Fruit fly (Drosophila melanogaster) whole organism, prepupa: Measurements from ENCODE around the gene CG32219.

Experiments
- Blimp-1 ChIP-seq: fragments of 200-800 bp; sonication (Bioruptor generic); optimal IDR thresholded peaks from 3 replicates; lab custom pipeline; 2017; ENCODE audit warnings: missing biosample characterization, missing genetic modification characterization, mild to moderate bottlenecking, moderate library complexity, missing genetic modification reagents
- CG11294 ChIP-seq: fragments of 200-800 bp; sonication (Bioruptor generic); IDR thresholded peaks from 2 replicates; pipeline ENCODE4 v1.3.6; 2022; ENCODE audit warnings: missing biosample characterization, missing genetic modification characterization
- CG11902 ChIP-seq: fragments of 200-800 bp; sonication (Bioruptor generic); optimal IDR thresholded peaks from 3 replicates; lab custom pipeline; 2016; ENCODE audit warnings: missing biosample characterization, missing genetic modification characterization
- CG15336 ChIP-seq: fragments of 200-800 bp; sonication (Bioruptor generic); IDR thresholded peaks from 2 replicates; pipeline ENCODE4 v1.3.6; 2022; ENCODE audit warnings: missing biosample characterization, missing genetic modification characterization
- CG1621 ChIP-seq: fragments of 200-800 bp; sonication (Bioruptor generic); optimal IDR thresholded peaks from 3 replicates; lab custom pipeline; 2018; ENCODE audit warnings: missing biosample characterization, mild to moderate bottlenecking, missing genetic modification characterization
- CG3032 ChIP-seq: fragments of 200-800 bp; optimal IDR thresholded peaks from 2 replicates; lab custom pipeline; 2019; ENCODE audit warnings: missing biosample characterization, mild to moderate bottlenecking, missing genetic modification characterization, moderate library complexity
- CG31627 ChIP-seq: fragments of 200-800 bp; sonication (Bioruptor generic); optimal IDR thresholded peaks from 3 replicates; lab custom pipeline; 2016; ENCODE audit warnings: missing biosample characterization, missing genetic modification characterization
- CG32006 ChIP-seq: fragments of 200-800 bp; sonication (Bioruptor generic); optimal IDR thresholded peaks from 3 replicates; lab custom pipeline; 2017; ENCODE audit warnings: missing biosample characterization, mild to moderate bottlenecking, missing genetic modification characterization
- CG34406 ChIP-seq: fragments of 200-800 bp; sonication (Bioruptor generic); optimal IDR thresholded peaks from 3 replicates; lab custom pipeline; 2016; ENCODE audit warnings: missing biosample characterization, missing genetic modification characterization
- CG3919 ChIP-seq: fragments of 200-800 bp; sonication (Bioruptor generic); optimal IDR thresholded peaks from 3 replicates; lab custom pipeline; 2016; ENCODE audit warnings: missing biosample characterization, missing genetic modification characterization
- CG4318 ChIP-seq: fragments of 200-800 bp; sonication (Bioruptor generic); optimal IDR thresholded peaks from 3 replicates; lab custom pipeline; 2017; ENCODE audit warnings: missing biosample characterization, mild to moderate bottlenecking, missing genetic modification characterization
- CG6163 ChIP-seq: fragments of 200-800 bp; sonication (Bioruptor generic); IDR thresholded peaks from 3 replicates; pipeline ENCODE4 v1.3.6; 2022; ENCODE audit warnings: missing biosample characterization, missing genetic modification characterization
- CG6276 ChIP-seq: fragments of 200-800 bp; sonication (Bioruptor generic); optimal IDR thresholded peaks from 2 replicates; lab custom pipeline; 2017; ENCODE audit warnings: missing biosample characterization, mild to moderate bottlenecking, missing genetic modification characterization
- CG6792 ChIP-seq: fragments of 200-800 bp; sonication (Bioruptor generic); optimal IDR thresholded peaks from 3 replicates; lab custom pipeline; 2016; ENCODE audit warnings: missing biosample characterization, missing genetic modification characterization
- CG6808 ChIP-seq: fragments of 200-800 bp; sonication (Bioruptor generic); optimal IDR thresholded peaks from 3 replicates; lab custom pipeline; 2017; ENCODE audit warnings: missing biosample characterization, missing genetic modification characterization, mild to moderate bottlenecking, moderate library complexity, missing genetic modification reagents
- CG6854 ChIP-seq: fragments of 200-800 bp; sonication (Bioruptor generic); optimal IDR thresholded peaks from 2 replicates; lab custom pipeline; 2017; ENCODE audit warnings: missing biosample characterization, mild to moderate bottlenecking, missing genetic modification characterization
- CG8119 ChIP-seq: fragments of 200-800 bp; sonication (Bioruptor generic); IDR thresholded peaks from 3 replicates; pipeline ENCODE4 v1.3.6; 2022; ENCODE audit warnings: missing biosample characterization, missing genetic modification characterization
- CG8319 ChIP-seq: fragments of 200-800 bp; sonication (Bioruptor generic); optimal IDR thresholded peaks from 3 replicates; lab custom pipeline; 2016; ENCODE audit warnings: missing biosample characterization, missing genetic modification characterization
- CG8632 ChIP-seq: fragments of 200-800 bp; sonication (Bioruptor generic); optimal IDR thresholded peaks from 3 replicates; lab custom pipeline; 2016; ENCODE audit warnings: missing biosample characterization, missing genetic modification characterization
- Eip78C ChIP-seq: fragments of 200-800 bp; sonication (Bioruptor generic); peaks from one replicate; lab custom pipeline; 2016; ENCODE audit warnings: missing biosample characterization, missing genetic modification characterization
- Ets96B ChIP-seq: fragments of 200-800 bp; optimal IDR thresholded peaks from 2 replicates; lab custom pipeline; 2019; ENCODE audit warnings: missing biosample characterization, mild to moderate bottlenecking, missing genetic modification characterization, moderate library complexity
- Gug ChIP-seq: fragments of 200-800 bp; sonication (Bioruptor generic); IDR thresholded peaks from 2 replicates; pipeline ENCODE4 v1.3.6; 2022; ENCODE audit warnings: missing biosample characterization, missing genetic modification characterization
- Hr39 ChIP-seq: fragments of 200-800 bp; sonication (Bioruptor generic); optimal IDR thresholded peaks from 2 replicates; lab custom pipeline; 2016; ENCODE audit warnings: missing biosample characterization, missing genetic modification characterization
- Hr4 ChIP-seq: fragments of 200-800 bp; sonication (Bioruptor generic); optimal IDR thresholded peaks from 3 replicates; lab custom pipeline; 2016; ENCODE audit warnings: missing biosample characterization, missing genetic modification characterization
- Met ChIP-seq: fragments of 200-800 bp; sonication (Bioruptor generic); optimal IDR thresholded peaks from 3 replicates; lab custom pipeline; 2016; ENCODE audit warnings: missing biosample characterization, missing genetic modification characterization
- OdsH ChIP-seq: fragments of 200-800 bp; sonication (Bioruptor generic); optimal IDR thresholded peaks from 3 replicates; lab custom pipeline; 2016; ENCODE audit warnings: missing biosample characterization, missing genetic modification characterization
- Sox102F ChIP-seq: fragments of 200-800 bp; sonication (Bioruptor generic); optimal IDR thresholded peaks from 2 replicates; lab custom pipeline; 2016; ENCODE audit warnings: missing biosample characterization, mild to moderate bottlenecking, missing genetic modification characterization
- Sox14 ChIP-seq: fragments of 200-800 bp; sonication (Bioruptor generic); optimal IDR thresholded peaks from 3 replicates; lab custom pipeline; 2016; ENCODE audit warnings: missing biosample characterization, missing genetic modification characterization
- Sox15 ChIP-seq: fragments of 200-800 bp; sonication (Bioruptor generic); optimal IDR thresholded peaks from 3 replicates; lab custom pipeline; 2016; ENCODE audit warnings: missing biosample characterization, missing genetic modification characterization
- acj6 ChIP-seq: fragments of 200-800 bp; sonication (Bioruptor generic); optimal IDR thresholded peaks from 3 replicates; lab custom pipeline; 2016; ENCODE audit warnings: missing biosample characterization, missing genetic modification characterization
- cyc ChIP-seq: fragments of 200-800 bp; sonication (Bioruptor generic); optimal IDR thresholded peaks from 3 replicates; lab custom pipeline; 2016; ENCODE audit warnings: missing biosample characterization, missing genetic modification characterization
- dsx ChIP-seq: fragments of 200-800 bp; optimal IDR thresholded peaks from 3 replicates; lab custom pipeline; 2019; ENCODE audit warnings: missing biosample characterization, mild to moderate bottlenecking, missing genetic modification characterization, moderate library complexity; ENCODE audit not compliant: poor library complexity, severe bottlenecking
- eg ChIP-seq: fragments of 200-800 bp; sonication (Bioruptor generic); IDR thresholded peaks from 3 replicates; pipeline ENCODE4 v1.3.6; 2022; ENCODE audit warnings: missing biosample characterization, missing genetic modification characterization
- esn ChIP-seq: fragments of 200-800 bp; sonication (Bioruptor generic); optimal IDR thresholded peaks from 2 replicates; lab custom pipeline; 2016; ENCODE audit warnings: missing biosample characterization, mild to moderate bottlenecking, missing genetic modification characterization, moderate library complexity
- fd85E ChIP-seq: fragments of 200-800 bp; sonication (Bioruptor generic); optimal IDR thresholded peaks from 3 replicates; lab custom pipeline; 2016; ENCODE audit warnings: missing biosample characterization, missing genetic modification characterization
- lz ChIP-seq: fragments of 200-800 bp; sonication (Bioruptor generic); optimal IDR thresholded peaks from 3 replicates; lab custom pipeline; 2016; ENCODE audit warnings: missing biosample characterization, missing genetic modification characterization
- net ChIP-seq: fragments of 200-800 bp; sonication (Bioruptor generic); optimal IDR thresholded peaks from 3 replicates; lab custom pipeline; 2016; ENCODE audit warnings: missing biosample characterization, missing genetic modification characterization
- pdm3 ChIP-seq: fragments of 200-800 bp; sonication (Bioruptor generic); optimal IDR thresholded peaks from 3 replicates; lab custom pipeline; 2016; ENCODE audit warnings: missing biosample characterization, missing genetic modification characterization
- salr ChIP-seq, 2 experiments: fragments of 200-800 bp; sonication (Bioruptor generic); optimal IDR thresholded peaks; 3 replicates each; lab custom pipeline; 2016 to 2018; ENCODE audit warnings: missing biosample characterization in 2 of 2, missing genetic modification characterization in 2 of 2, mild to moderate bottlenecking in 1 of 2
- spab ChIP-seq: fragments of 200-800 bp; sonication (Bioruptor generic); optimal IDR thresholded peaks from 2 replicates; lab custom pipeline; 2017; ENCODE audit warnings: missing biosample characterization, mild to moderate bottlenecking, missing genetic modification characterization, missing genetic modification reagents
- ss ChIP-seq, 2 experiments: fragments of 200-800 bp; sonication (Bioruptor generic); optimal IDR thresholded peaks; 2 replicates in 1 of 2; 3 replicates in 1 of 2; lab custom pipeline; 2017 to 2018; ENCODE audit warnings: mild to moderate bottlenecking in 2 of 2, missing biosample characterization in 2 of 2, missing genetic modification characterization in 2 of 2, moderate library complexity in 1 of 2
- topi ChIP-seq: fragments of 200-800 bp; sonication (Bioruptor generic); optimal IDR thresholded peaks from 3 replicates; lab custom pipeline; 2016; ENCODE audit warnings: missing biosample characterization, missing genetic modification characterization

Gene CG32219

dm6 chr3L:19928435-19929011, 22.4 kb downstream of the CG32219 start, which contains the start of the genes CG8004 and RhoGDI (continued):
- peak; percentile 59 for TF ChIP-seq CG3919 (GFP tag; lab: Kevin White, UChicago)
- TF ChIP-seq CG6808: no peak
- TF ChIP-seq Sox15: peak; percentile 1
- peak; percentile 47; the same call in 2 of the 3 replicates for TF ChIP-seq eg
- TF ChIP-seq CG8319: no peak
- no peak for TF ChIP-seq CG11902 (GFP tag; lab: Kevin White, UChicago)
- TF ChIP-seq fd85E (GFP tag; lab: Kevin White, UChicago): no peak
- TF ChIP-seq topi (GFP tag; lab: Kevin White, UChicago): peak; percentile 46
- TF ChIP-seq CG8632 (GFP tag; lab: Kevin White, UChicago): no peak
- TF ChIP-seq CG31627 (GFP tag; lab: Kevin White, UChicago): peak; percentile 77
- peak; percentile 60 for TF ChIP-seq CG3032
- TF ChIP-seq Hr4: peak; percentile 76
- peak; percentile 78 for TF ChIP-seq pdm3 (GFP tag; lab: Kevin White, UChicago)
- TF ChIP-seq ss (GFP tag; optimal IDR thresholded peaks at IDR 0.05; lab: Kevin White, UChicago): no peak
- peak; percentile 61 for TF ChIP-seq Met (GFP tag; lab: Kevin White, UChicago)
- TF ChIP-seq, all 60 proteins: peak for 33

dm6 chr3L:19924771-19925304, 26.1 kb downstream of the CG32219 start, which contains the start of gene Grasp65:
TSS of gene Grasp65 (plus strand) at chr3L:19924943.
- no peak for TF ChIP-seq lz
- TF ChIP-seq spab: no peak
- no peak for TF ChIP-seq net (GFP tag; lab: Kevin White, UChicago)
- peak; percentile 59 for TF ChIP-seq Eip78C
- TF ChIP-seq dsx: peak; percentile 38
- no peak for TF ChIP-seq CG32006
- TF ChIP-seq ss (GFP tag; optimal IDR thresholded peaks at IDR 0.05; lab: Kevin White, UChicago): no peak
- peak; percentile 28; the same call in 1 of the 2 replicates for TF ChIP-seq CG15336
- no peak for TF ChIP-seq Gug (GFP tag; lab: Robert Waterston, UW)
- TF ChIP-seq CG6854 (GFP tag; lab: Kevin White, UChicago): peak; percentile 52
- TF ChIP-seq esn (GFP tag; lab: Kevin White, UChicago): no peak

- TF ChIP-seq acj6 (no peak), CG4318 (GFP tag; lab: Kevin White, UChicago) (no peak), Sox14 (GFP tag; lab: Kevin White, UChicago) (peak; percentile 80), fd85E (GFP tag; lab: Kevin White, UChicago) (no peak), CG11294 (GFP tag; lab: Robert Waterston, UW) (peak; percentile 55; the same call in 1 of the 2 replicates), CG34406 (GFP tag; lab: Kevin White, UChicago) (peak; percentile 16), net (GFP tag; lab: Kevin White, UChicago) (no peak), Sox102F (GFP tag; lab: Kevin White, UChicago) (no peak), eg (peak; percentile 74), spab (no peak), Eip78C (peak; percentile 86), OdsH (GFP tag; lab: Kevin White, UChicago) (no peak), Ets96B (tag; lab: Kevin White, UChicago) (peak; percentile 27), Blimp-1 (GFP tag; lab: Kevin White, UChicago) (no peak), CG8119 (GFP tag; lab: Robert Waterston, UW) (0 out of 3 replicates have a peak, but pooled peaks have one; percentile 17), topi (GFP tag; lab: Kevin White, UChicago) (peak; percentile 71), Met (GFP tag; lab: Kevin White, UChicago) (no peak), Sox15 (peak; percentile 70), CG6276 (no peak), Gug (GFP tag; lab: Robert Waterston, UW) (no peak), cyc (GFP tag; lab: Kevin White, UChicago) (peak; percentile 78), CG11902 (GFP tag; lab: Kevin White, UChicago) (peak; percentile 68), CG6792 (GFP tag; lab: Kevin White, UChicago) (peak; percentile 36), CG3032 (peak; percentile 62), CG6808 (no peak), CG8632 (GFP tag; lab: Kevin White, UChicago) (no peak), CG32006 (peak; percentile 11), CG6163 (GFP tag; lab: Robert Waterston, UW) (peak; percentile 69; the same call in 2 of the 3 replicates), CG31627 (GFP tag; lab: Kevin White, UChicago) (peak; percentile 78), salr (GFP tag; optimal IDR thresholded peaks at IDR 0.05; lab: Kevin White, UChicago) (peak in 1 of 2 experiments; percentile 30), Hr39 (GFP tag; lab: Kevin White, UChicago) (peak; percentile 83), dsx (no peak), CG1621 (tag; lab: Kevin White, UChicago) (no peak)
Measured at dm6 chr3L:19922833-19923745, 27.8 kb downstream of the CG32219 start, which contains the start of gene Pfdn6. TSS of gene Pfdn6 (plus strand) at chr3L:19923671.
